Worm (Caenorhabditis elegans): ENCODE data around the gene Y44F5A.1.

The Y44F5A.1 gene

ce11 chrIII:4227363-4227762 is 20.1 kb downstream of the Y44F5A.1 start:
- TF ChIP-seq hmg-4 (GFP tag; optimal IDR thresholded peaks at IDR 0.05) (no peak), tbx-11 (GFP tag; IDR thresholded peaks at IDR 0.05) (no peak), B0310.2 (tag; optimal IDR thresholded peaks at IDR 0.05) (no peak), tbx-37 (GFP tag; conservative IDR thresholded peaks at IDR 0.05) (no peak), tra-4 (tag; optimal IDR thresholded peaks at IDR 0.05) (no peak), hmbx-1 (tag; optimal IDR thresholded peaks at IDR 0.05) (no peak), pes-1 (GFP tag; IDR thresholded peaks at IDR 0.05) (no peak), flt-1 (GFP tag; IDR thresholded peaks at IDR 0.05) (no peak), F13C5.2 (tag; optimal IDR thresholded peaks at IDR 0.05) (no peak), ceh-36 (tag; optimal IDR thresholded peaks at IDR 0.05) (no peak), scrt-1 (GFP tag; IDR thresholded peaks at IDR 0.05) (no peak), sea-1 (GFP tag; conservative IDR thresholded peaks at IDR 0.05) (no peak), hnd-1 (tag; optimal IDR thresholded peaks at IDR 0.05) (no peak), ama-1 (optimal IDR thresholded peaks at IDR 0.05) (no peak), aly-1 (tag; optimal IDR thresholded peaks at IDR 0.05) (no peak), ceh-13 (GFP tag; optimal IDR thresholded peaks at IDR 0.05) (no peak), ets-7 (tag; optimal IDR thresholded peaks at IDR 0.05) (no peak)

- TF ChIP-seq aly-1 (tag; optimal IDR thresholded peaks at IDR 0.05) (no peak), hmg-4 (GFP tag; optimal IDR thresholded peaks at IDR 0.05) (no peak), pes-1 (GFP tag; IDR thresholded peaks at IDR 0.05) (no peak), flt-1 (GFP tag; IDR thresholded peaks at IDR 0.05) (no peak), tbx-11 (GFP tag; IDR thresholded peaks at IDR 0.05) (no peak), F13C5.2 (tag; optimal IDR thresholded peaks at IDR 0.05) (no peak), ama-1 (optimal IDR thresholded peaks at IDR 0.05) (no peak), ets-7 (tag; optimal IDR thresholded peaks at IDR 0.05) (no peak), sea-1 (GFP tag; conservative IDR thresholded peaks at IDR 0.05) (no peak), scrt-1 (GFP tag; IDR thresholded peaks at IDR 0.05) (no peak), B0310.2 (tag; optimal IDR thresholded peaks at IDR 0.05) (no peak), tra-4 (tag; optimal IDR thresholded peaks at IDR 0.05) (no peak), hmbx-1 (tag; optimal IDR thresholded peaks at IDR 0.05) (no peak), hnd-1 (tag; optimal IDR thresholded peaks at IDR 0.05) (no peak), ceh-36 (tag; optimal IDR thresholded peaks at IDR 0.05) (no peak), ceh-13 (GFP tag; optimal IDR thresholded peaks at IDR 0.05) (no peak), tbx-37 (GFP tag; conservative IDR thresholded peaks at IDR 0.05) (no peak)
Observed at ce11 chrIII:4224722-4225121, 22.7 kb downstream of the Y44F5A.1 start.

ce11 chrIII:4223668-4224127 is 23.8 kb downstream of the Y44F5A.1 start:
- TF ChIP-seq hmg-4 (GFP tag; optimal IDR thresholded peaks at IDR 0.05), result peak; percentile 70
- TF ChIP-seq aly-1 (tag; optimal IDR thresholded peaks at IDR 0.05), result no peak
- no peak for TF ChIP-seq ama-1 (optimal IDR thresholded peaks at IDR 0.05)
- TF ChIP-seq tra-4 (tag; optimal IDR thresholded peaks at IDR 0.05), result no peak
- TF ChIP-seq B0310.2 (tag; optimal IDR thresholded peaks at IDR 0.05), result no peak
- no peak for TF ChIP-seq ceh-13 (GFP tag; optimal IDR thresholded peaks at IDR 0.05)
- TF ChIP-seq hnd-1 (tag; optimal IDR thresholded peaks at IDR 0.05), result no peak
- no peak for TF ChIP-seq hmbx-1 (tag; optimal IDR thresholded peaks at IDR 0.05)
- no peak for TF ChIP-seq scrt-1 (GFP tag; IDR thresholded peaks at IDR 0.05)
- TF ChIP-seq pes-1 (GFP tag; IDR thresholded peaks at IDR 0.05), result no peak
- no peak for TF ChIP-seq tbx-37 (GFP tag; conservative IDR thresholded peaks at IDR 0.05)
- TF ChIP-seq tbx-11 (GFP tag; IDR thresholded peaks at IDR 0.05), result no peak
- TF ChIP-seq F13C5.2 (tag; optimal IDR thresholded peaks at IDR 0.05), result peak; percentile 42

- TF ChIP-seq hnd-1 (tag; optimal IDR thresholded peaks at IDR 0.05) (no peak), pes-1 (GFP tag; IDR thresholded peaks at IDR 0.05) (no peak), aly-1 (tag; optimal IDR thresholded peaks at IDR 0.05) (no peak), ets-7 (tag; optimal IDR thresholded peaks at IDR 0.05) (no peak), ceh-13 (GFP tag; optimal IDR thresholded peaks at IDR 0.05) (no peak), tbx-11 (GFP tag; IDR thresholded peaks at IDR 0.05) (no peak), sea-1 (GFP tag; conservative IDR thresholded peaks at IDR 0.05) (no peak), flt-1 (GFP tag; IDR thresholded peaks at IDR 0.05) (no peak), ama-1 (optimal IDR thresholded peaks at IDR 0.05) (no peak), tbx-37 (GFP tag; conservative IDR thresholded peaks at IDR 0.05) (no peak), scrt-1 (GFP tag; IDR thresholded peaks at IDR 0.05) (no peak), ceh-36 (tag; optimal IDR thresholded peaks at IDR 0.05) (no peak), tra-4 (tag; optimal IDR thresholded peaks at IDR 0.05) (no peak), F13C5.2 (tag; optimal IDR thresholded peaks at IDR 0.05) (no peak), B0310.2 (tag; optimal IDR thresholded peaks at IDR 0.05) (no peak), hmg-4 (GFP tag; optimal IDR thresholded peaks at IDR 0.05) (no peak), hmbx-1 (tag; optimal IDR thresholded peaks at IDR 0.05) (no peak)
Observed at ce11 chrIII:4221527-4221926, 25.9 kb downstream of the Y44F5A.1 start.

- TF ChIP-seq aly-1 (tag; optimal IDR thresholded peaks at IDR 0.05) (no peak), ama-1 (optimal IDR thresholded peaks at IDR 0.05) (no peak), tbx-37 (GFP tag; conservative IDR thresholded peaks at IDR 0.05) (no peak), ceh-13 (GFP tag; optimal IDR thresholded peaks at IDR 0.05) (no peak), ets-7 (tag; optimal IDR thresholded peaks at IDR 0.05) (no peak)
Observed at ce11 chrIII:4220864-4221263, 26.6 kb downstream of the Y44F5A.1 start.

- no peak for TF ChIP-seq hnd-1 (tag; optimal IDR thresholded peaks at IDR 0.05)
- TF ChIP-seq pes-1 (GFP tag; IDR thresholded peaks at IDR 0.05), result no peak
- no peak for TF ChIP-seq ets-7 (tag; optimal IDR thresholded peaks at IDR 0.05)
- no peak for TF ChIP-seq tbx-11 (GFP tag; IDR thresholded peaks at IDR 0.05)
- TF ChIP-seq scrt-1 (GFP tag; IDR thresholded peaks at IDR 0.05), result no peak
- TF ChIP-seq flt-1 (GFP tag; IDR thresholded peaks at IDR 0.05), result no peak
- TF ChIP-seq ceh-13 (GFP tag; optimal IDR thresholded peaks at IDR 0.05), result no peak
Observed at ce11 chrIII:4210661-4211060, 36.8 kb downstream of the Y44F5A.1 start.

- no peak for TF ChIP-seq F13C5.2 (tag; optimal IDR thresholded peaks at IDR 0.05)
- no peak for TF ChIP-seq aly-1 (tag; optimal IDR thresholded peaks at IDR 0.05)
- no peak for TF ChIP-seq tbx-11 (GFP tag; IDR thresholded peaks at IDR 0.05)
- no peak for TF ChIP-seq tra-4 (tag; optimal IDR thresholded peaks at IDR 0.05)
- no peak for TF ChIP-seq ceh-13 (GFP tag; optimal IDR thresholded peaks at IDR 0.05)
Observed at ce11 chrIII:4209188-4209587, 38.3 kb downstream of the Y44F5A.1 start, which contains the start of gene phlp-2. Gene phlp-2, plus strand, starts transcription at chrIII:4209488.

ce11 chrIII:4208210-4208609 is 39.3 kb downstream of the Y44F5A.1 start:
- TF ChIP-seq hnd-1 (tag; optimal IDR thresholded peaks at IDR 0.05) (no peak), ama-1 (optimal IDR thresholded peaks at IDR 0.05) (no peak)
